Fruit fly (Drosophila melanogaster): Measurements from ENCODE around the gene CG13933.

CG13933 gene

DNA sequence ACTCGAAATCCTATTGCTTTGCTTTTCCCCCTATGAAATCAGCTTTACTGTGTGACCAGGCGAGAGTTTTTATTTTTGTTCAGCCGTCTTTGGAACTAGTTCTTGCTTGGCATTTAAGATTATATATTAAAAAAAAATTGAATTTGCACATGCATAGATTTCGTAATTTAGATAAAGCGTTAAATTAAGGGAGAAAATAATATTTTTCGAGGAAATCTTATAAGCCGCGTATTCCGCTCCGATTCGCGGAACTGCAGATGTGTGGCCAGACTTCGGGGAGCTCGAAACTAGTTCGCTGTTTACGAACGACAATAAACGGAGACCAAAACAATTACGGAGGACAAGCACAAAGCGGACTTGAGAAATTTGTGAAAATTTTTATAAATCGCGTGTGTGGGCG, 27.9 kb upstream of the CG13933 start, which contains the start of the genes JTBR and CG42676 (continued):
- no peak for TF ChIP-seq CG17385 (GFP tag; optimal IDR thresholded peaks at IDR 0.05)
- no peak for TF ChIP-seq Gsc (GFP tag; IDR thresholded peaks at IDR 0.05)
- TF ChIP-seq zen (tag; optimal IDR thresholded peaks at IDR 0.05) = peak; percentile 14
- peak; percentile 29 for TF ChIP-seq dm (GFP tag; optimal IDR thresholded peaks at IDR 0.05)
- TF ChIP-seq CG8290 (GFP tag; optimal IDR thresholded peaks at IDR 0.05) = peak; percentile 42
- no peak for TF ChIP-seq CG8290 (tag; optimal IDR thresholded peaks at IDR 0.05)
- no peak for TF ChIP-seq CG17912 (GFP tag; optimal IDR thresholded peaks at IDR 0.05)
- TF ChIP-seq usp (GFP tag; optimal IDR thresholded peaks at IDR 0.05) = no peak
- TF ChIP-seq CG6854 (GFP tag; optimal IDR thresholded peaks at IDR 0.05) = no peak
- no peak for TF ChIP-seq CG10462 (GFP tag; optimal IDR thresholded peaks at IDR 0.05)
- TF ChIP-seq ap (GFP tag; IDR thresholded peaks at IDR 0.05) = no peak
- TF ChIP-seq CG10209 (GFP tag; optimal IDR thresholded peaks at IDR 0.05) = no peak
- TF ChIP-seq hkb (optimal IDR thresholded peaks at IDR 0.05) = no peak
- TF ChIP-seq hkb (GFP tag; IDR thresholded peaks at IDR 0.05) = no peak
- TF ChIP-seq CG8281 (tag; optimal IDR thresholded peaks at IDR 0.05) = no peak
- no peak for TF ChIP-seq CG10565 (GFP tag; optimal IDR thresholded peaks at IDR 0.05)
- TF ChIP-seq tx (GFP tag; optimal IDR thresholded peaks at IDR 0.05) = no peak
- TF ChIP-seq Mad (GFP tag; optimal IDR thresholded peaks at IDR 0.05) = no peak
- TF ChIP-seq CG6654 (GFP tag; optimal IDR thresholded peaks at IDR 0.05) = no peak
- TF ChIP-seq org-1 (GFP tag; optimal IDR thresholded peaks at IDR 0.05) = no peak
- TF ChIP-seq Dll (GFP tag; IDR thresholded peaks at IDR 0.05; ENCODE audit: partially characterized antibody) = peak; percentile 39; the same call in 1 of the 4 replicates
- TF ChIP-seq CG16813 (GFP tag; IDR thresholded peaks at IDR 0.05; ENCODE audit: partially characterized antibody) = no peak
- TF ChIP-seq CG5180 (GFP tag; optimal IDR thresholded peaks at IDR 0.05) = no peak
- no peak for TF ChIP-seq C15 (GFP tag; IDR thresholded peaks at IDR 0.05)
- TF ChIP-seq CG34376 (GFP tag; optimal IDR thresholded peaks at IDR 0.05) = peak; percentile 29
- TF ChIP-seq fd3F (GFP tag; optimal IDR thresholded peaks at IDR 0.05) = no peak
- TF ChIP-seq Pdp1 (GFP tag; optimal IDR thresholded peaks at IDR 0.05) = peak in 1 of 2 experiments; percentile 45
- peak; percentile 23 for TF ChIP-seq lilli (GFP tag; optimal IDR thresholded peaks at IDR 0.05)
- no peak for TF ChIP-seq yki (optimal IDR thresholded peaks at IDR 0.05)
- no peak for TF ChIP-seq Oli (tag; optimal IDR thresholded peaks at IDR 0.05)
- TF ChIP-seq Adf1 (GFP tag; IDR thresholded peaks at IDR 0.05) = no peak
- no peak for TF ChIP-seq hth (optimal IDR thresholded peaks at IDR 0.05)
- no peak for TF ChIP-seq unpg (GFP tag; optimal IDR thresholded peaks at IDR 0.05)
- no peak for TF ChIP-seq Sry-δ (GFP tag; optimal IDR thresholded peaks at IDR 0.05)
- peak; percentile 31 for TF ChIP-seq Ets97D (GFP tag; optimal IDR thresholded peaks at IDR 0.05)
- no peak for TF ChIP-seq CG12299 (tag; optimal IDR thresholded peaks at IDR 0.05)
- no peak for TF ChIP-seq pho (GFP tag; optimal IDR thresholded peaks at IDR 0.05)
- TF ChIP-seq row (GFP tag; IDR thresholded peaks at IDR 0.05) = peak; percentile 87
- TF ChIP-seq pnt (GFP tag; optimal IDR thresholded peaks at IDR 0.05) = no peak
- TF ChIP-seq mirr (GFP tag; optimal IDR thresholded peaks at IDR 0.05) = no peak
- TF ChIP-seq Dfd (GFP tag; optimal IDR thresholded peaks at IDR 0.05) = no peak
- TF ChIP-seq CG1832 (GFP tag; optimal IDR thresholded peaks at IDR 0.05) = no peak
- no peak for TF ChIP-seq nom (GFP tag; optimal IDR thresholded peaks at IDR 0.05)
- no peak for TF ChIP-seq en (GFP tag; optimal IDR thresholded peaks at IDR 0.05)
- TF ChIP-seq ERR (GFP tag; optimal IDR thresholded peaks at IDR 0.05) = no peak
- TF ChIP-seq Antp (GFP tag; optimal IDR thresholded peaks at IDR 0.05) = no peak
- TF ChIP-seq CG10431 (GFP tag; optimal IDR thresholded peaks at IDR 0.05) = no peak
- no peak for TF ChIP-seq dimm (GFP tag; IDR thresholded peaks at IDR 0.05)
- no peak for TF ChIP-seq chm (GFP tag; IDR thresholded peaks at IDR 0.05)
- TF ChIP-seq nau (GFP tag; optimal IDR thresholded peaks at IDR 0.05) = no peak
- TF ChIP-seq CG11560 (tag; IDR thresholded peaks at IDR 0.05) = no peak
- TF ChIP-seq sob (GFP tag; IDR thresholded peaks at IDR 0.05) = no peak
- peak; percentile 22 for TF ChIP-seq CG15696 (tag; optimal IDR thresholded peaks at IDR 0.05)
- TF ChIP-seq sima (GFP tag; optimal IDR thresholded peaks at IDR 0.05) = no peak
